Worm (Caenorhabditis elegans) whole organism, L1 larva: ENCODE measurements around the gene srw-90.
A peak's percentile ranks its signal among the peaks of the same experiment; 100 is the strongest.

Experiments
- C34B4.2 ChIP-seq: sonication (generic microtip); optimal IDR thresholded peaks from 2 replicates; lab custom pipeline; 2017; ENCODE audit warnings: mild to moderate bottlenecking, missing genetic modification characterization, missing compliant biosample characterization
- Y116A8C.19 ChIP-seq: sonication (generic microtip); optimal IDR thresholded peaks from 2 replicates; lab custom pipeline; 2016; ENCODE audit warnings: missing compliant biosample characterization, missing genetic modification characterization, borderline replicate concordance
- aha-1 ChIP-seq: fragments of 150-350 bp; optimal IDR thresholded peaks from 2 replicates; lab custom pipeline; 2014; ENCODE audit warnings: missing biosample characterization, missing genetic modification characterization
- aly-2 ChIP-seq: fragments of 150-350 bp; optimal IDR thresholded peaks from 2 replicates; lab custom pipeline; 2014; ENCODE audit warnings: missing biosample characterization, missing genetic modification characterization
- ama-1 ChIP-seq: fragments of 150-350 bp; optimal IDR thresholded peaks from 2 replicates; lab custom pipeline; 2014
- ceh-8 ChIP-seq: fragments of 200-800 bp; sonication (Bioruptor generic); optimal IDR thresholded peaks from 2 replicates; lab custom pipeline; 2018; ENCODE audit warnings: mild to moderate bottlenecking, missing genetic modification characterization, moderate library complexity, missing compliant biosample characterization
- ceh-82 ChIP-seq, 3 experiments: fragments of 150-350 bp in 1 of 3; sonication (generic microtip) in 2 of 3; optimal IDR thresholded peaks; 2 replicates each; lab custom pipeline; 2014 to 2017; ENCODE audit warnings: missing biosample characterization in 3 of 3, missing genetic modification characterization in 3 of 3
- ceh-88 ChIP-seq: fragments of 200-800 bp; sonication (Bioruptor generic); IDR thresholded peaks from 2 replicates; pipeline ENCODE4 v1.3.6; 2022; ENCODE audit warnings: missing genetic modification characterization, missing compliant biosample characterization
- ceh-90 ChIP-seq: sonication (generic microtip); optimal IDR thresholded peaks from 2 replicates; lab custom pipeline; 2016; ENCODE audit warnings: missing genetic modification characterization, missing compliant biosample characterization
- ces-1 ChIP-seq: fragments of 150-350 bp; optimal IDR thresholded peaks from 2 replicates; lab custom pipeline; 2014; ENCODE audit warnings: missing biosample characterization, missing genetic modification reagents, missing genetic modification characterization
- dsc-1 ChIP-seq: sonication (generic microtip); optimal IDR thresholded peaks from 2 replicates; lab custom pipeline; 2016; ENCODE audit warnings: mild to moderate bottlenecking, missing genetic modification characterization, missing compliant biosample characterization
- elt-3 ChIP-seq, 6 experiments: fragments of 150-350 bp in 1 of 6; sonication (generic microtip); optimal IDR thresholded peaks; 2 replicates each; lab custom pipeline; 2017 to 2018; ENCODE audit warnings: missing biosample characterization in 6 of 6, missing genetic modification characterization in 6 of 6, inconsistent platforms in 1 of 6
- ets-5 ChIP-seq: fragments of 200-800 bp; sonication (Bioruptor generic); IDR thresholded peaks from 2 replicates; pipeline ENCODE4 v1.3.6; 2022; ENCODE audit warnings: missing genetic modification characterization, missing compliant biosample characterization
- hlh-17 ChIP-seq: fragments of 200-800 bp; sonication (Bioruptor generic); optimal IDR thresholded peaks from 2 replicates; lab custom pipeline; 2018; ENCODE audit warnings: missing genetic modification characterization, mild to moderate bottlenecking, missing compliant biosample characterization, moderate library complexity, borderline replicate concordance
- hpl-2 ChIP-seq: fragments of 150-350 bp; optimal IDR thresholded peaks from 2 replicates; lab custom pipeline; 2014; ENCODE audit warnings: missing biosample characterization, missing genetic modification reagents, missing genetic modification characterization
- isw-1 ChIP-seq: fragments of 200-800 bp; sonication (Bioruptor generic); IDR thresholded peaks from 2 replicates; pipeline ENCODE4 v1.3.6; 2022; ENCODE audit warnings: missing genetic modification characterization, missing compliant biosample characterization
- jun-1 ChIP-seq: fragments of 150-350 bp; optimal IDR thresholded peaks from 2 replicates; lab custom pipeline; 2014; ENCODE audit warnings: missing biosample characterization, missing genetic modification reagents, missing genetic modification characterization
- lin-39 ChIP-seq: fragments of 150-350 bp; optimal IDR thresholded peaks from 2 replicates; lab custom pipeline; 2014; ENCODE audit warnings: missing biosample characterization, missing genetic modification reagents, missing genetic modification characterization
- mab-9 ChIP-seq: fragments of 200-800 bp; sonication (Bioruptor generic); IDR thresholded peaks from 2 replicates; pipeline ENCODE4 v1.3.6; 2022; ENCODE audit warnings: missing genetic modification reagents, missing genetic modification characterization, missing compliant biosample characterization
- mdl-1 ChIP-seq, 2 experiments: fragments of 150-350 bp; optimal IDR thresholded peaks; 2 replicates each; lab custom pipeline; 2014 to 2017; ENCODE audit warnings: missing biosample characterization in 2 of 2, missing genetic modification characterization in 2 of 2, inconsistent platforms in 1 of 2
- nhr-20 ChIP-seq: sonication (generic microtip); optimal IDR thresholded peaks from 2 replicates; lab custom pipeline; 2016; ENCODE audit warnings: mild to moderate bottlenecking, missing genetic modification characterization, missing compliant biosample characterization
- nhr-28 ChIP-seq: fragments of 150-350 bp; optimal IDR thresholded peaks from 2 replicates; lab custom pipeline; 2014; ENCODE audit warnings: missing biosample characterization, missing genetic modification characterization
- nhr-76 ChIP-seq: sonication (generic microtip); optimal IDR thresholded peaks from 2 replicates; lab custom pipeline; 2017; ENCODE audit warnings: missing biosample characterization, missing genetic modification characterization
- nhr-77 ChIP-seq: fragments of 150-350 bp; optimal IDR thresholded peaks from 2 replicates; lab custom pipeline; 2014; ENCODE audit warnings: missing biosample characterization, missing genetic modification characterization
- nhr-85 ChIP-seq: sonication (generic microtip); peaks from one replicate; lab custom pipeline; 2016; ENCODE audit warnings: missing genetic modification characterization, inconsistent platforms, missing compliant biosample characterization
- pag-3 ChIP-seq: sonication (generic microtip); optimal IDR thresholded peaks from 2 replicates; lab custom pipeline; 2017; ENCODE audit warnings: missing genetic modification characterization, mild to moderate bottlenecking, missing compliant biosample characterization, antibody characterized with exemption, borderline replicate concordance; ENCODE audit not compliant: insufficient read depth
- pax-3 ChIP-seq: fragments of 200-800 bp; sonication (Bioruptor generic); optimal IDR thresholded peaks from 2 replicates; lab custom pipeline; 2018; ENCODE audit warnings: mild to moderate bottlenecking, missing genetic modification characterization, moderate library complexity, missing compliant biosample characterization
- snpc-4 ChIP-seq: fragments of 150-350 bp; optimal IDR thresholded peaks from 2 replicates; lab custom pipeline; 2014; ENCODE audit warnings: missing biosample characterization, missing genetic modification characterization
- snu-23 ChIP-seq: sonication (generic microtip); optimal IDR thresholded peaks from 2 replicates; lab custom pipeline; 2016; ENCODE audit warnings: missing genetic modification characterization, missing compliant biosample characterization
- sox-4 ChIP-seq: sonication (generic microtip); optimal IDR thresholded peaks from 2 replicates; lab custom pipeline; 2016; ENCODE audit warnings: missing genetic modification characterization, missing compliant biosample characterization
- sptf-1 ChIP-seq: fragments of 150-350 bp; optimal IDR thresholded peaks from 2 replicates; lab custom pipeline; 2014; ENCODE audit warnings: missing biosample characterization, missing genetic modification characterization
- sup-37 ChIP-seq: fragments of 200-800 bp; sonication (Bioruptor generic); optimal IDR thresholded peaks from 2 replicates; lab custom pipeline; 2018; ENCODE audit warnings: mild to moderate bottlenecking, missing genetic modification characterization, missing compliant biosample characterization
- unc-30 ChIP-seq: sonication (generic microtip); optimal IDR thresholded peaks from 2 replicates; lab custom pipeline; 2017; ENCODE audit warnings: missing biosample characterization, missing genetic modification characterization
- unc-98 ChIP-seq: fragments of 200-800 bp; sonication (Bioruptor generic); IDR thresholded peaks from 2 replicates; pipeline ENCODE4 v1.3.6; 2022; ENCODE audit warnings: missing genetic modification characterization, missing compliant biosample characterization
- vab-15 ChIP-seq: sonication (generic microtip); optimal IDR thresholded peaks from 2 replicates; lab custom pipeline; 2017; ENCODE audit warnings: missing genotype, mild to moderate bottlenecking, missing genetic modification characterization, missing compliant biosample characterization
- zip-4 ChIP-seq: fragments of 200-800 bp; sonication (Bioruptor generic); optimal IDR thresholded peaks from 2 replicates; lab custom pipeline; 2018; ENCODE audit warnings: mild to moderate bottlenecking, missing genetic modification characterization, moderate library complexity, missing compliant biosample characterization

The srw-90 gene

ce11 chrV:1725353-1725752 lies 23.5 kb downstream of the srw-90 start, which contains the start of gene sri-27:
TSS of gene sri-27 (plus strand) at chrV:1725653.
- TF ChIP-seq dsc-1 (tag; lab: Kevin White, UChicago): no peak
- no peak for TF ChIP-seq snpc-4
- no peak for TF ChIP-seq lin-39
- no peak for TF ChIP-seq ces-1
- no peak for TF ChIP-seq ceh-90 (tag; lab: Kevin White, UChicago)
- TF ChIP-seq nhr-28 (tag; lab: Kevin White, UChicago): no peak
- no peak for TF ChIP-seq zip-4 (GFP tag; lab: Kevin White, UChicago)
- no peak for TF ChIP-seq sox-4 (tag; lab: Kevin White, UChicago)
- TF ChIP-seq vab-15 (tag; lab: Kevin White, UChicago): no peak
- no peak for TF ChIP-seq Y116A8C.19
- TF ChIP-seq mab-9 (GFP tag; lab: Robert Waterston, UW): no peak
- no peak for TF ChIP-seq ets-5 (GFP tag; lab: Robert Waterston, UW)
- TF ChIP-seq C34B4.2 (tag; lab: Kevin White, UChicago): no peak
- no peak for TF ChIP-seq pag-3 (tag; lab: Kevin White, UChicago)
- no peak for TF ChIP-seq isw-1 (GFP tag; lab: Robert Waterston, UW)
- TF ChIP-seq ceh-82 (tag; optimal IDR thresholded peaks at IDR 0.05; lab: Kevin White, UChicago): no peak
- TF ChIP-seq hlh-17 (GFP tag; lab: Kevin White, UChicago): no peak
- TF ChIP-seq, all 84 proteins: peak for 0

- TF ChIP-seq nhr-20 (tag; lab: Kevin White, UChicago): peak; percentile 29
- TF ChIP-seq jun-1 (tag; lab: Kevin White, UChicago): no peak
Measured at ce11 chrV:1731918-1732317, 30.1 kb downstream of the srw-90 start, which contains the start of gene gst-21. TSS of gene gst-21 (minus strand) at chrV:1732018.

- TF ChIP-seq jun-1 (tag; lab: Kevin White, UChicago): no peak
- no peak for TF ChIP-seq zip-4 (GFP tag; lab: Kevin White, UChicago)
- TF ChIP-seq unc-98 (GFP tag; lab: Robert Waterston, UW): no peak
- TF ChIP-seq lin-39: no peak
- no peak for TF ChIP-seq ama-1 (lab: Kevin White, UChicago)
Measured at ce11 chrV:1734569-1734968, 32.7 kb downstream of the srw-90 start, which contains the start of gene str-160. TSS of gene str-160 (plus strand) at chrV:1734869.

ce11 chrV:1741074-1741473 lies 39.2 kb downstream of the srw-90 start, which contains the start of gene srab-25:
TSS of gene srab-25 (minus strand) at chrV:1741174.
- no peak for TF ChIP-seq pax-3 (tag; lab: Kevin White, UChicago)
- TF ChIP-seq snu-23 (GFP tag; lab: Kevin White, UChicago): no peak
- TF ChIP-seq nhr-85: no peak
- TF ChIP-seq nhr-76 (tag; lab: Kevin White, UChicago): no peak
- TF ChIP-seq nhr-77 (tag; lab: Kevin White, UChicago): no peak
- no peak for TF ChIP-seq sup-37 (GFP tag; lab: Kevin White, UChicago)
- TF ChIP-seq elt-3 (tag; optimal IDR thresholded peaks at IDR 0.05; lab: Kevin White, UChicago): no peak
- TF ChIP-seq unc-30 (tag; lab: Kevin White, UChicago): no peak
- TF ChIP-seq hpl-2: no peak
- no peak for TF ChIP-seq lin-39
- TF ChIP-seq aly-2 (tag; lab: Kevin White, UChicago): no peak
- no peak for TF ChIP-seq ceh-8 (GFP tag; lab: Kevin White, UChicago)
- no peak for TF ChIP-seq aha-1 (tag; lab: Kevin White, UChicago)
- no peak for TF ChIP-seq sptf-1 (tag; lab: Kevin White, UChicago)
- no peak for TF ChIP-seq mdl-1 (tag; optimal IDR thresholded peaks at IDR 0.05; lab: Kevin White, UChicago)
- no peak for TF ChIP-seq ceh-88 (GFP tag; lab: Robert Waterston, UW)
